Worm (Caenorhabditis elegans) whole organism, early embryonic: Measurements from ENCODE around the gene F29F11.20.

Experiments
- B0310.2 ChIP-seq: sonication (generic microtip); optimal IDR thresholded peaks from 2 replicates; lab custom pipeline; 2016; ENCODE audit warnings: mild to moderate bottlenecking, missing genetic modification characterization, missing compliant biosample characterization
- ama-1 ChIP-seq: fragments of 150-350 bp; optimal IDR thresholded peaks from 2 replicates; lab custom pipeline; 2014
- ceh-13 ChIP-seq: fragments of 200-800 bp; sonication (Bioruptor generic); optimal IDR thresholded peaks from 2 replicates; lab custom pipeline; 2018; ENCODE audit warnings: mild to moderate bottlenecking, missing genetic modification characterization, missing compliant biosample characterization
- ets-7 ChIP-seq: sonication (generic microtip); optimal IDR thresholded peaks from 2 replicates; lab custom pipeline; 2016; ENCODE audit warnings: missing genotype, missing genetic modification characterization, missing compliant biosample characterization
- flt-1 ChIP-seq: fragments of 200-800 bp; sonication (Bioruptor generic); IDR thresholded peaks from 2 replicates; pipeline ENCODE4 v1.3.6; 2022; ENCODE audit warnings: missing genetic modification characterization, missing compliant biosample characterization
- hmg-4 ChIP-seq: fragments of 200-800 bp; sonication (Bioruptor generic); optimal IDR thresholded peaks from 2 replicates; lab custom pipeline; 2018; ENCODE audit warnings: mild to moderate bottlenecking, missing genetic modification characterization, missing compliant biosample characterization
- hnd-1 ChIP-seq: sonication (generic microtip); optimal IDR thresholded peaks from 2 replicates; lab custom pipeline; 2016; ENCODE audit warnings: missing genetic modification characterization, missing compliant biosample characterization
- pes-1 ChIP-seq: fragments of 200-800 bp; sonication (Bioruptor generic); IDR thresholded peaks from 2 replicates; pipeline ENCODE4 v1.3.6; 2022; ENCODE audit warnings: missing genetic modification reagents, missing genetic modification characterization, missing compliant biosample characterization
- sea-1 ChIP-seq: fragments of 200-800 bp; sonication (Bioruptor generic); conservative IDR thresholded peaks from 2 replicates; pipeline ENCODE4 v1.3.6; 2022; ENCODE audit warnings: missing genetic modification characterization, missing compliant biosample characterization
- tra-4 ChIP-seq: sonication (generic microtip); optimal IDR thresholded peaks from 2 replicates; lab custom pipeline; 2017; ENCODE audit warnings: missing genetic modification characterization, missing compliant biosample characterization

ce11 chrV:10695181-10695580, 7.5 kb downstream of the F29F11.20 start, which contains the start of gene C05A2.4:
- TF ChIP-seq B0310.2 (tag; lab: Kevin White, UChicago) (no peak), ets-7 (no peak), flt-1 (GFP tag; lab: Robert Waterston, UW) (no peak), ama-1 (no peak), hnd-1 (tag; lab: Kevin White, UChicago) (no peak), hmg-4 (GFP tag; lab: Kevin White, UChicago) (no peak), ceh-13 (no peak), tra-4 (tag; lab: Kevin White, UChicago) (no peak), sea-1 (no peak), pes-1 (GFP tag; lab: Robert Waterston, UW) (no peak)
